Worm (Caenorhabditis elegans) whole organism, L4 larva: Measurements from ENCODE around the gene srh-301.

ENCODE experiments used
- Y105C5A.15 ChIP-seq: fragments of 200-800 bp; sonication (Bioruptor generic); IDR thresholded peaks from 2 replicates; pipeline ENCODE4 v1.3.6; 2022; ENCODE audit warnings: missing genetic modification characterization, missing compliant biosample characterization
- Y5F2A.4 ChIP-seq: fragments of 200-800 bp; sonication (Bioruptor generic); optimal IDR thresholded peaks from 2 replicates; lab custom pipeline; 2018; ENCODE audit warnings: mild to moderate bottlenecking, missing genetic modification characterization, missing compliant biosample characterization
- arid-1 ChIP-seq: fragments of 200-800 bp; sonication (Bioruptor generic); conservative IDR thresholded peaks from 2 replicates; pipeline ENCODE4 v1.3.6; 2022; ENCODE audit warnings: missing genetic modification reagents, missing genetic modification characterization, missing compliant biosample characterization
- attf-4 ChIP-seq: sonication (generic microtip); optimal IDR thresholded peaks from 3 replicates; lab custom pipeline; 2017; ENCODE audit warnings: missing biosample characterization, missing genetic modification characterization
- ceh-82 ChIP-seq: sonication (generic microtip); optimal IDR thresholded peaks from 2 replicates; lab custom pipeline; 2017; ENCODE audit warnings: missing biosample characterization, missing genetic modification characterization
- daf-19 ChIP-seq: fragments of 200-800 bp; sonication (Bioruptor generic); conservative IDR thresholded peaks from 2 replicates; pipeline ENCODE4 v1.3.6; 2022; ENCODE audit warnings: missing genetic modification characterization, missing compliant biosample characterization
- dve-1 ChIP-seq: sonication (generic microtip); optimal IDR thresholded peaks from 2 replicates; lab custom pipeline; 2017; ENCODE audit warnings: antibody characterized with exemption, mild to moderate bottlenecking, missing genetic modification characterization, missing compliant biosample characterization; ENCODE audit not compliant: insufficient read depth
- hif-1 ChIP-seq, 2 experiments: sonication (generic microtip); optimal IDR thresholded peaks; 2 replicates each; lab custom pipeline; 2016 to 2017; ENCODE audit warnings: missing compliant biosample characterization in 2 of 2, missing genetic modification characterization in 2 of 2, missing genetic modification reagents in 2 of 2, missing genotype in 2 of 2, mild to moderate bottlenecking in 1 of 2
- lin-39 ChIP-seq: fragments of 150-350 bp; optimal IDR thresholded peaks from 2 replicates; lab custom pipeline; 2014; ENCODE audit warnings: missing biosample characterization, missing genetic modification reagents, missing genetic modification characterization
- mxl-3 ChIP-seq: fragments of 200-800 bp; sonication (Bioruptor generic); optimal IDR thresholded peaks from 2 replicates; lab custom pipeline; 2018; ENCODE audit warnings: mild to moderate bottlenecking, missing genetic modification characterization, missing compliant biosample characterization
- nhr-10 ChIP-seq: fragments of 150-350 bp; optimal IDR thresholded peaks from 2 replicates; lab custom pipeline; 2014; ENCODE audit warnings: missing biosample characterization, missing genetic modification characterization
- nhr-25 ChIP-seq: sonication (generic microtip); optimal IDR thresholded peaks from 2 replicates; lab custom pipeline; 2017; ENCODE audit warnings: missing genetic modification characterization, mild to moderate bottlenecking, missing compliant biosample characterization, antibody characterized with exemption, moderate library complexity, borderline replicate concordance; ENCODE audit not compliant: insufficient read depth
- pha-4 ChIP-seq, 2 experiments: fragments of 150-350 bp in 1 of 2; fragments of 200-800 bp in 1 of 2; sonication (Bioruptor generic) in 1 of 2; IDR thresholded peaks in 1 of 2; optimal IDR thresholded peaks in 1 of 2; 2 replicates each; pipeline versions ENCODE4 v1.3.6 to Lab custom; 2014 to 2022; ENCODE audit warnings: missing genetic modification characterization in 2 of 2, missing genetic modification reagents in 2 of 2, missing biosample characterization in 1 of 2, missing compliant biosample characterization in 1 of 2
- spr-3 ChIP-seq: fragments of 200-800 bp; sonication (Bioruptor generic); optimal IDR thresholded peaks from 2 replicates; lab custom pipeline; 2018; ENCODE audit warnings: mild to moderate bottlenecking, missing genetic modification characterization, missing compliant biosample characterization
- zfp-2 ChIP-seq: sonication (generic microtip); optimal IDR thresholded peaks from 2 replicates; lab custom pipeline; 2016; ENCODE audit warnings: mild to moderate bottlenecking, missing genetic modification characterization, missing compliant biosample characterization

Gene srh-301

DNA sequence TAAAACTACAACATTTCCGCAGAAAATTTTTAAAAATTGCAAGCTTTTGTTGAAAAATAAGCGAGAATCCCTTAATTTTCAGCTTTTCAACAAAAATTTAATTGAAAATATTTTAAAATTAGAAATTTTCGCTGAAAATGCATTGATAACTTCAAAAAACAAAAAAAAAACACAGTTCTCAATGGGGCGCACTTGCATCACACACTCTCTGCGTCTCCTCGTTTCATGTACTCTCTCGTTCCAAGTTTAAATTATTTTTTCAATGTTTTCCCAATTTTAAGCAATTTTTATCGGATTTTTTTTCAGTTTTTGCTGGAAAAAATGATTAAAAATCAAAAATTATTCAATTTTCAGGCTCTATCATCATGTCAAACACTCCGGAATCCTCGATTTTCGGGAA lies 46.3 kb downstream of the srh-301 start, which contains the start of gene phf-14 (continued):
- TF ChIP-seq spr-3 (GFP tag; lab: Kevin White, UChicago), result no peak
- no peak for TF ChIP-seq zfp-2 (tag; lab: Kevin White, UChicago)
- no peak for TF ChIP-seq ceh-82 (tag; lab: Kevin White, UChicago)
- TF ChIP-seq daf-19, result no peak
- no peak for TF ChIP-seq nhr-10 (tag; lab: Kevin White, UChicago)
- TF ChIP-seq mxl-3 (GFP tag; lab: Kevin White, UChicago), result no peak
- TF ChIP-seq hif-1 (tag; optimal IDR thresholded peaks at IDR 0.05; lab: Kevin White, UChicago), result no peak
- no peak for TF ChIP-seq arid-1 (GFP tag; lab: Robert Waterston, UW)
- TF ChIP-seq pha-4 (GFP tag; IDR thresholded peaks at IDR 0.05; lab: Robert Waterston, UW), result no peak
- no peak for TF ChIP-seq pha-4 (tag; optimal IDR thresholded peaks at IDR 0.05; lab: Kevin White, UChicago)
- no peak for TF ChIP-seq lin-39 (tag; lab: Kevin White, UChicago)
- no peak for TF ChIP-seq nhr-25 (tag; lab: Kevin White, UChicago)
- TF ChIP-seq attf-4 (tag; lab: Kevin White, UChicago), result no peak
- TF ChIP-seq Y105C5A.15, result no peak
- TF ChIP-seq dve-1, result peak; percentile 48
- TF ChIP-seq Y5F2A.4 (GFP tag; lab: Kevin White, UChicago), result no peak
- TF ChIP-seq, all 104 proteins: peak for 13
